Worm (Caenorhabditis elegans): ENCODE data around the gene F10E7.2.

DNA sequence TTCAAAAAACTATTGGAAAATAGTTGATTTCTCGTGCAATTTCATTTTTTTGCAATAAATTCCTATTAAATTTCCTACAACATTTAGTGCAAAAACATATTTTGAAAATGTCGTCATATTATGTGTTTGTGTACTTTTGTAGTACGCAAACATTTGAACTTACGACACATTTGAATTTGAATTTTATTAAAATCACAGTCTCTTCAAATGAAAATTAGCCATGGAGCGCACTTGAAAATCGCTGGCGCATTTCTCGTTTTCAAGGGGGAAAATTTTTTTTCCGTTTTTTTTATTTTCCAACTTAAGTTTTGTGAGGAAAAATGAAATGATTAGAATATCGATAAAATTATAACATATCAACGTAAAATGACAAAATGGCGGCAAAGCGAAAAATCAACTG lies 25.5 kb downstream of the F10E7.2 start:
- TF ChIP-seq B0336.3 (GFP tag; IDR thresholded peaks at IDR 0.05) (no peak), tlf-1 (GFP tag; optimal IDR thresholded peaks at IDR 0.05) (peak; percentile 55)
